Fruit fly (Drosophila melanogaster) whole organism, embryonic: ENCODE data around the gene spo.

ENCODE experiments used
- CG10979 ChIP-seq: fragments of 200-800 bp; sonication (Bioruptor generic); optimal IDR thresholded peaks from 2 replicates; lab custom pipeline; 2018; ENCODE audit warnings: missing biosample characterization, mild to moderate bottlenecking, missing genetic modification characterization, moderate library complexity
- CG11247 ChIP-seq: fragments of 200-800 bp; sonication (Bioruptor generic); IDR thresholded peaks from 2 replicates; pipeline ENCODE4 v1.3.6; 2022; ENCODE audit warnings: missing biosample characterization, missing genetic modification characterization
- CG12104 ChIP-seq: fragments of 200-800 bp; sonication (Bioruptor generic); optimal IDR thresholded peaks from 3 replicates; lab custom pipeline; 2016; ENCODE audit warnings: missing biosample characterization, missing genetic modification characterization
- CG12744 ChIP-seq: fragments of 200-800 bp; sonication (Bioruptor generic); optimal IDR thresholded peaks from 2 replicates; lab custom pipeline; 2016; ENCODE audit warnings: missing biosample characterization, missing genetic modification characterization
- CG13296 ChIP-seq: fragments of 200-800 bp; sonication (Bioruptor generic); optimal IDR thresholded peaks from 3 replicates; lab custom pipeline; 2018; ENCODE audit warnings: missing biosample characterization, mild to moderate bottlenecking, missing genetic modification characterization
- CG14710 ChIP-seq: fragments of 200-800 bp; sonication (Bioruptor generic); optimal IDR thresholded peaks from 3 replicates; lab custom pipeline; 2019; ENCODE audit warnings: missing biosample characterization, mild to moderate bottlenecking, missing genetic modification characterization, moderate library complexity
- CG15073 ChIP-seq: fragments of 200-800 bp; sonication (Bioruptor generic); optimal IDR thresholded peaks from 2 replicates; lab custom pipeline; 2016; ENCODE audit warnings: missing biosample characterization, missing genetic modification characterization
- CG16863 ChIP-seq: fragments of 200-800 bp; sonication (Bioruptor generic); optimal IDR thresholded peaks from 3 replicates; lab custom pipeline; 2016; ENCODE audit warnings: missing biosample characterization, missing genetic modification characterization
- CG17328 ChIP-seq: fragments of 200-800 bp; sonication (Bioruptor generic); IDR thresholded peaks from 2 replicates; pipeline ENCODE4 v1.3.6; 2022; ENCODE audit warnings: missing biosample characterization, missing genetic modification characterization
- CG17568 ChIP-seq: fragments of 200-800 bp; sonication (Bioruptor generic); optimal IDR thresholded peaks from 2 replicates; lab custom pipeline; 2018; ENCODE audit warnings: missing biosample characterization, mild to moderate bottlenecking, missing genetic modification characterization, moderate library complexity
- CG17829 ChIP-seq: fragments of 200-800 bp; optimal IDR thresholded peaks from 2 replicates; lab custom pipeline; 2019; ENCODE audit warnings: missing biosample characterization, mild to moderate bottlenecking, missing genetic modification characterization, moderate library complexity
- CG1792 ChIP-seq: fragments of 200-800 bp; sonication (Bioruptor generic); optimal IDR thresholded peaks from 2 replicates; lab custom pipeline; 2016; ENCODE audit warnings: missing biosample characterization, missing genetic modification characterization
- CG30403 ChIP-seq: fragments of 200-800 bp; sonication (Bioruptor generic); optimal IDR thresholded peaks from 3 replicates; lab custom pipeline; 2016; ENCODE audit warnings: missing biosample characterization, missing genetic modification characterization
- CG4404 ChIP-seq: fragments of 200-800 bp; sonication (Bioruptor generic); IDR thresholded peaks from 2 replicates; pipeline ENCODE4 v1.3.6; 2022; ENCODE audit warnings: missing biosample characterization, missing genetic modification characterization
- CG4424 ChIP-seq: fragments of 200-800 bp; sonication (Bioruptor generic); optimal IDR thresholded peaks from 3 replicates; lab custom pipeline; 2016; ENCODE audit warnings: missing biosample characterization, missing genetic modification characterization
- CG7928 ChIP-seq: fragments of 200-800 bp; sonication (Bioruptor generic); optimal IDR thresholded peaks from 2 replicates; lab custom pipeline; 2017; ENCODE audit warnings: missing biosample characterization, mild to moderate bottlenecking, missing genetic modification characterization
- CG7987 ChIP-seq: fragments of 200-800 bp; sonication (Bioruptor generic); optimal IDR thresholded peaks from 2 replicates; lab custom pipeline; 2018; ENCODE audit warnings: missing biosample characterization, mild to moderate bottlenecking, missing genetic modification characterization, moderate library complexity
- CG8281 ChIP-seq: fragments of 200-800 bp; sonication (Bioruptor generic); optimal IDR thresholded peaks from 2 replicates; lab custom pipeline; 2018; ENCODE audit warnings: missing biosample characterization, mild to moderate bottlenecking, missing genetic modification characterization, moderate library complexity
- CG8924 ChIP-seq: fragments of 200-800 bp; optimal IDR thresholded peaks from 3 replicates; lab custom pipeline; 2019; ENCODE audit warnings: missing biosample characterization, mild to moderate bottlenecking, missing genetic modification characterization, moderate library complexity
- D19B ChIP-seq: fragments of 200-800 bp; sonication (Bioruptor generic); optimal IDR thresholded peaks from 2 replicates; lab custom pipeline; 2017; ENCODE audit warnings: missing biosample characterization, mild to moderate bottlenecking, missing genetic modification characterization
- Dad ChIP-seq: fragments of 200-800 bp; sonication (Bioruptor generic); optimal IDR thresholded peaks from 3 replicates; lab custom pipeline; 2016; ENCODE audit warnings: missing biosample characterization, missing genetic modification characterization
- Dbx ChIP-seq: fragments of 200-800 bp; sonication (Bioruptor generic); IDR thresholded peaks from 3 replicates; pipeline ENCODE4 v1.3.6; 2022; ENCODE audit warnings: missing biosample characterization, missing genetic modification characterization
- Dll ChIP-seq: fragments of 200-800 bp; sonication (Bioruptor generic); IDR thresholded peaks from 4 replicates; pipeline ENCODE4 v1.3.6; 2022; ENCODE audit warnings: missing biosample characterization, missing genetic modification characterization; ENCODE audit not compliant: partially characterized antibody
- GATAe ChIP-seq: fragments of 200-800 bp; sonication (Bioruptor generic); conservative IDR thresholded peaks from 2 replicates; pipeline ENCODE4 v1.3.6; 2022; ENCODE audit warnings: missing biosample characterization, missing genetic modification characterization
- H2.0 ChIP-seq: fragments of 200-800 bp; sonication (Bioruptor generic); IDR thresholded peaks from 2 replicates; pipeline ENCODE4 v1.3.6; 2022; ENCODE audit warnings: missing biosample characterization, missing genetic modification characterization
- Mrtf ChIP-seq: fragments of 200-800 bp; sonication (Bioruptor generic); IDR thresholded peaks from 3 replicates; pipeline ENCODE4 v1.3.6; 2022; ENCODE audit warnings: missing biosample characterization, missing genetic modification characterization
- Opbp ChIP-seq: fragments of 200-800 bp; sonication (Bioruptor generic); IDR thresholded peaks from 3 replicates; pipeline ENCODE4 v1.3.6; 2022; ENCODE audit warnings: missing biosample characterization, missing genetic modification characterization; ENCODE audit not compliant: partially characterized antibody
- Rfx ChIP-seq: fragments of 200-800 bp; sonication (Bioruptor generic); IDR thresholded peaks from 2 replicates; pipeline ENCODE4 v1.3.6; 2022; ENCODE audit warnings: missing biosample characterization, missing genetic modification characterization
- ab ChIP-seq: fragments of 200-800 bp; sonication (Bioruptor generic); optimal IDR thresholded peaks from 2 replicates; lab custom pipeline; 2016; ENCODE audit warnings: missing biosample characterization, missing genetic modification characterization
- ap ChIP-seq: fragments of 200-800 bp; sonication (Bioruptor generic); IDR thresholded peaks from 2 replicates; pipeline ENCODE4 v1.3.6; 2022; ENCODE audit warnings: missing biosample characterization, missing genetic modification characterization
- chm ChIP-seq: fragments of 200-800 bp; sonication (Bioruptor generic); IDR thresholded peaks from 2 replicates; pipeline ENCODE4 v1.3.6; 2022; ENCODE audit warnings: missing biosample characterization, missing genetic modification characterization
- croc ChIP-seq: fragments of 200-800 bp; sonication (Bioruptor generic); conservative IDR thresholded peaks from 3 replicates; pipeline ENCODE4 v1.3.6; 2022; ENCODE audit warnings: missing biosample characterization, missing genetic modification characterization
- cwo ChIP-seq: fragments of 200-800 bp; sonication (Bioruptor generic); optimal IDR thresholded peaks from 3 replicates; lab custom pipeline; 2017; ENCODE audit warnings: missing biosample characterization, missing genetic modification characterization, mild to moderate bottlenecking, moderate library complexity, missing genetic modification reagents
- ems ChIP-seq: fragments of 200-800 bp; sonication (Bioruptor generic); optimal IDR thresholded peaks from 3 replicates; lab custom pipeline; 2016; ENCODE audit warnings: missing biosample characterization, missing genetic modification characterization
- esg ChIP-seq: fragments of 200-800 bp; sonication (Bioruptor generic); conservative IDR thresholded peaks from 2 replicates; pipeline ENCODE4 v1.3.6; 2022; ENCODE audit warnings: missing biosample characterization, missing genetic modification characterization
- ewg ChIP-seq: fragments of 200-800 bp; sonication (Bioruptor generic); optimal IDR thresholded peaks from 3 replicates; lab custom pipeline; 2017; ENCODE audit warnings: mild to moderate bottlenecking, missing biosample characterization, missing genetic modification reagents, missing genetic modification characterization
- fd102C ChIP-seq: fragments of 200-800 bp; sonication (Bioruptor generic); optimal IDR thresholded peaks from 2 replicates; lab custom pipeline; 2018; ENCODE audit warnings: missing biosample characterization, mild to moderate bottlenecking, missing genetic modification characterization, moderate library complexity
- gcm ChIP-seq: fragments of 200-800 bp; sonication (Bioruptor generic); optimal IDR thresholded peaks from 2 replicates; lab custom pipeline; 2019; ENCODE audit warnings: missing biosample characterization, mild to moderate bottlenecking, missing genetic modification characterization, moderate library complexity
- jing ChIP-seq: fragments of 200-800 bp; sonication (Bioruptor generic); optimal IDR thresholded peaks from 2 replicates; lab custom pipeline; 2018; ENCODE audit warnings: missing biosample characterization, mild to moderate bottlenecking, missing genetic modification characterization
- ken ChIP-seq: fragments of 200-800 bp; sonication (Bioruptor generic); IDR thresholded peaks from 3 replicates; pipeline ENCODE4 v1.3.6; 2022; ENCODE audit warnings: missing biosample characterization, missing genetic modification characterization
- lab ChIP-seq: fragments of 200-800 bp; sonication (Bioruptor generic); optimal IDR thresholded peaks from 3 replicates; lab custom pipeline; 2017; ENCODE audit warnings: missing biosample characterization, missing genetic modification characterization, mild to moderate bottlenecking, moderate library complexity, missing genetic modification reagents
- lilli ChIP-seq: fragments of 200-800 bp; sonication (Bioruptor generic); optimal IDR thresholded peaks from 3 replicates; lab custom pipeline; 2016; ENCODE audit warnings: missing biosample characterization, missing genetic modification characterization
- pita ChIP-seq: fragments of 200-800 bp; sonication (Bioruptor generic); optimal IDR thresholded peaks from 2 replicates; lab custom pipeline; 2017; ENCODE audit warnings: missing biosample characterization, mild to moderate bottlenecking, missing genetic modification characterization
- ro ChIP-seq: fragments of 200-800 bp; sonication (Bioruptor generic); IDR thresholded peaks from 2 replicates; pipeline ENCODE4 v1.3.6; 2022; ENCODE audit warnings: missing biosample characterization, missing genetic modification characterization
- salm ChIP-seq: fragments of 200-800 bp; sonication (Bioruptor generic); optimal IDR thresholded peaks from 2 replicates; lab custom pipeline; 2018; ENCODE audit warnings: missing biosample characterization, mild to moderate bottlenecking, missing genetic modification characterization
- schlank ChIP-seq: fragments of 200-800 bp; sonication (Bioruptor generic); optimal IDR thresholded peaks from 2 replicates; lab custom pipeline; 2018; ENCODE audit warnings: missing biosample characterization, mild to moderate bottlenecking, missing genetic modification characterization
- sna ChIP-seq: fragments of 200-800 bp; sonication (Bioruptor generic); IDR thresholded peaks from 2 replicates; pipeline ENCODE4 v1.3.6; 2022; ENCODE audit warnings: missing biosample characterization, missing genetic modification characterization; ENCODE audit not compliant: partially characterized antibody
- sob ChIP-seq: fragments of 200-800 bp; sonication (Bioruptor generic); IDR thresholded peaks from 2 replicates; pipeline ENCODE4 v1.3.6; 2022; ENCODE audit warnings: missing biosample characterization, missing genetic modification characterization
- tin ChIP-seq: fragments of 200-800 bp; sonication (Bioruptor generic); optimal IDR thresholded peaks from 3 replicates; lab custom pipeline; 2016; ENCODE audit warnings: missing biosample characterization, missing genetic modification characterization
- tx ChIP-seq: fragments of 200-800 bp; sonication (Bioruptor generic); optimal IDR thresholded peaks from 2 replicates; lab custom pipeline; 2016; ENCODE audit warnings: missing biosample characterization, missing genetic modification characterization

The spo gene

DNA sequence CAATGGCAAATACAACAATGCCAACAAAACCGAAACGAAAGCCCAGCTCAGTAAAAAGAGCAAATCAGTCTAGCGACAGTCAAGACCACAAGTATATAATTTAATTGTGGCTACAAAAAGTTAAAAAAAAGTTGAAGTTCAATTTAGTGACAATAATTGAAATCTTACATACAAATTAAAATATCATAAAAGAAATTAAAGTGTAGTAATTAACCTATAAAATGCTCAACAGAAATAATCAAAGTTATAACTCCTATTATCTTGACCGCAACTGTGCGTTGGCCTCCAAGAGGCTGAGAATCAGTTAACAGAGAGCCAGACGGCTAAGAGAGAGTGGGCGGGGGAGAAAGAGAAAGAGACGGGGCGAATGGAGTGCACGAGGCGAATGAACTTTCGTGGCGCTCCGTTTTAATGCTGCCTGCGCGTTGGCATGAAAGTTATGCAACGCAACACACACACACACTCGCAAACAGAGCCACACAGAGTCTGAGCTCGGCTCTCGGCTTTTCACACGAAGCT is 19.4 kb upstream of the spo start (continued):
- TF ChIP-seq D19B (no peak), CG13296 (no peak), esg (GFP tag; lab: Robert Waterston, UW) (peak; percentile 77), lab (peak; percentile 77), H2.0 (GFP tag; lab: Robert Waterston, UW) (peak; percentile 81), ken (GFP tag; lab: Robert Waterston, UW) (peak; percentile 55; the same call in 1 of the 3 replicates), Dbx (GFP tag; lab: Robert Waterston, UW) (no peak), gcm (GFP tag; lab: Kevin White, UChicago) (peak; percentile 90), CG14710 (tag; lab: Kevin White, UChicago) (peak; percentile 91), CG4404 (GFP tag; lab: Robert Waterston, UW) (no peak), sob (peak; percentile 65), CG7928 (GFP tag; lab: Kevin White, UChicago) (no peak), jing (GFP tag; lab: Kevin White, UChicago) (peak; percentile 43), CG17328 (GFP tag; lab: Robert Waterston, UW) (peak; percentile 91), CG4424 (peak; percentile 87), salm (peak; percentile 85), CG10979 (peak; percentile 94), tin (GFP tag; lab: Kevin White, UChicago) (peak; percentile 72), cwo (GFP tag; lab: Kevin White, UChicago) (peak; percentile 60), ro (peak; percentile 60; the same call in 1 of the 2 replicates), ab (GFP tag; lab: Kevin White, UChicago) (no peak), tx (GFP tag; lab: Kevin White, UChicago) (no peak), fd102C (no peak), CG8924 (peak; percentile 90), CG15073 (GFP tag; lab: Kevin White, UChicago) (peak; percentile 2), CG16863 (peak; percentile 54), ap (GFP tag; lab: Robert Waterston, UW) (peak; percentile 60; the same call in 1 of the 2 replicates), ewg (GFP tag; lab: Kevin White, UChicago) (peak; percentile 69), CG1792 (GFP tag; lab: Kevin White, UChicago) (no peak), sna (GFP tag; lab: Robert Waterston, UW) (no peak), Dad (GFP tag; lab: Kevin White, UChicago) (peak; percentile 41), Rfx (GFP tag; lab: Robert Waterston, UW) (0 out of 2 replicates have a peak, but pooled peaks have one; percentile 16), Mrtf (no peak), CG11247 (GFP tag; lab: Robert Waterston, UW) (0 out of 2 replicates have a peak, but pooled peaks have one; percentile 6), CG12744 (GFP tag; lab: Kevin White, UChicago) (peak; percentile 30), CG12104 (GFP tag; lab: Kevin White, UChicago) (peak; percentile 41), pita (GFP tag; lab: Kevin White, UChicago) (no peak), CG7987 (GFP tag; lab: Kevin White, UChicago) (peak; percentile 24), CG17829 (tag; lab: Kevin White, UChicago) (peak; percentile 91), schlank (tag; lab: Kevin White, UChicago) (no peak), GATAe (no peak), Opbp (GFP tag; lab: Robert Waterston, UW) (no peak), croc (GFP tag; lab: Robert Waterston, UW) (peak; percentile 78), CG30403 (GFP tag; lab: Kevin White, UChicago) (peak; percentile 82), ems (GFP tag; lab: Kevin White, UChicago) (no peak), Dll (GFP tag; lab: Robert Waterston, UW) (no peak), CG17568 (GFP tag; lab: Kevin White, UChicago) (peak; percentile 73), chm (GFP tag; lab: Robert Waterston, UW) (no peak; the same call in 1 of the 2 replicates), lilli (GFP tag; lab: Kevin White, UChicago) (peak; percentile 72), CG8281 (tag; lab: Kevin White, UChicago) (peak; percentile 60)
